Fruit fly (Drosophila melanogaster) whole organism, embryonic: ENCODE results near the gene Pvf2.

Experiments
- Adf1 ChIP-seq: fragments of 200-800 bp; sonication (Bioruptor generic); IDR thresholded peaks from 2 replicates; pipeline ENCODE4 v1.3.6; 2022; ENCODE audit warnings: missing biosample characterization, missing genetic modification characterization
- Atf6 ChIP-seq: fragments of 200-800 bp; sonication (Bioruptor generic); IDR thresholded peaks from 2 replicates; pipeline ENCODE4 v1.3.6; 2022; ENCODE audit warnings: missing biosample characterization, missing genetic modification characterization
- Bgb ChIP-seq: fragments of 200-800 bp; sonication (Bioruptor generic); IDR thresholded peaks from 2 replicates; pipeline ENCODE4 v1.3.6; 2022; ENCODE audit warnings: missing biosample characterization, missing genetic modification characterization; ENCODE audit not compliant: partially characterized antibody
- CG10654 ChIP-seq: fragments of 200-800 bp; sonication (Bioruptor generic); optimal IDR thresholded peaks from 2 replicates; lab custom pipeline; 2016; ENCODE audit warnings: missing biosample characterization, missing genetic modification characterization
- CG10979 ChIP-seq: fragments of 200-800 bp; sonication (Bioruptor generic); optimal IDR thresholded peaks from 2 replicates; lab custom pipeline; 2018; ENCODE audit warnings: missing biosample characterization, mild to moderate bottlenecking, missing genetic modification characterization, moderate library complexity
- CG11723 ChIP-seq: fragments of 200-800 bp; sonication (Bioruptor generic); optimal IDR thresholded peaks from 2 replicates; lab custom pipeline; 2017; ENCODE audit warnings: missing biosample characterization, mild to moderate bottlenecking, missing genetic modification characterization
- CG12219 ChIP-seq: fragments of 200-800 bp; sonication (Bioruptor generic); optimal IDR thresholded peaks from 3 replicates; lab custom pipeline; 2018; ENCODE audit warnings: missing biosample characterization, mild to moderate bottlenecking, missing genetic modification characterization
- CG1233 ChIP-seq: fragments of 200-800 bp; sonication (Bioruptor generic); optimal IDR thresholded peaks from 4 replicates; lab custom pipeline; 2018; ENCODE audit warnings: missing biosample characterization, mild to moderate bottlenecking, missing genetic modification characterization
- CG12744 ChIP-seq: fragments of 200-800 bp; sonication (Bioruptor generic); optimal IDR thresholded peaks from 2 replicates; lab custom pipeline; 2016; ENCODE audit warnings: missing biosample characterization, missing genetic modification characterization
- CG13123 ChIP-seq: fragments of 200-800 bp; sonication (Bioruptor generic); optimal IDR thresholded peaks from 2 replicates; lab custom pipeline; 2016; ENCODE audit warnings: missing biosample characterization, missing genetic modification characterization
- CG14667 ChIP-seq: fragments of 200-800 bp; sonication (Bioruptor generic); IDR thresholded peaks from 2 replicates; pipeline ENCODE4 v1.3.6; 2022; ENCODE audit warnings: missing biosample characterization, missing genetic modification characterization
- CG16815 ChIP-seq: fragments of 200-800 bp; sonication (Bioruptor generic); optimal IDR thresholded peaks from 3 replicates; lab custom pipeline; 2017; ENCODE audit warnings: missing biosample characterization, mild to moderate bottlenecking, missing genetic modification characterization
- CG2116 ChIP-seq: fragments of 200-800 bp; sonication (Bioruptor generic); optimal IDR thresholded peaks from 3 replicates; lab custom pipeline; 2018; ENCODE audit warnings: missing biosample characterization, mild to moderate bottlenecking, missing genetic modification characterization
- CG4617 ChIP-seq: fragments of 200-800 bp; sonication (Bioruptor generic); optimal IDR thresholded peaks from 3 replicates; lab custom pipeline; 2016; ENCODE audit warnings: missing biosample characterization, missing genetic modification characterization, borderline replicate concordance
- CG5180 ChIP-seq: fragments of 200-800 bp; sonication (Bioruptor generic); optimal IDR thresholded peaks from 3 replicates; lab custom pipeline; 2017; ENCODE audit warnings: missing biosample characterization, missing genetic modification characterization, mild to moderate bottlenecking, moderate library complexity, missing genetic modification reagents
- CG6272 ChIP-seq: fragments of 200-800 bp; sonication (Bioruptor generic); IDR thresholded peaks from 2 replicates; pipeline ENCODE4 v1.3.6; 2022; ENCODE audit warnings: missing biosample characterization, missing genetic modification characterization
- CG7839 ChIP-seq: fragments of 200-800 bp; sonication (Bioruptor generic); optimal IDR thresholded peaks from 3 replicates; lab custom pipeline; 2018; ENCODE audit warnings: missing biosample characterization, mild to moderate bottlenecking, missing genetic modification characterization, moderate library complexity
- Chrac-16 ChIP-seq: fragments of 200-800 bp; sonication (Bioruptor generic); optimal IDR thresholded peaks from 3 replicates; lab custom pipeline; 2016; ENCODE audit warnings: missing biosample characterization, missing genetic modification characterization
- Dref ChIP-seq: fragments of 200-800 bp; sonication (Bioruptor generic); IDR thresholded peaks from 2 replicates; pipeline ENCODE4 v1.3.6; 2022; ENCODE audit warnings: missing biosample characterization, missing genetic modification characterization
- Ets65A ChIP-seq: fragments of 200-800 bp; sonication (Bioruptor generic); peaks from one replicate; lab custom pipeline; 2016; ENCODE audit warnings: missing biosample characterization, missing genetic modification characterization
- Hr39 ChIP-seq: fragments of >200 bp; optimal IDR thresholded peaks from 2 replicates; lab custom pipeline; 2017
- Lhr ChIP-seq: fragments of 200-800 bp; sonication (Bioruptor generic); optimal IDR thresholded peaks from 3 replicates; lab custom pipeline; 2017; ENCODE audit warnings: mild to moderate bottlenecking, missing biosample characterization, missing genetic modification reagents, missing genetic modification characterization
- Lpt ChIP-seq: fragments of >200 bp; optimal IDR thresholded peaks from 2 replicates; lab custom pipeline; 2018; ENCODE audit warnings: missing biosample characterization, missing genetic modification characterization
- NC2α ChIP-seq: fragments of 200-800 bp; sonication (Bioruptor generic); optimal IDR thresholded peaks from 2 replicates; lab custom pipeline; 2016; ENCODE audit warnings: missing biosample characterization, missing genetic modification characterization
- NC2β ChIP-seq: fragments of 200-800 bp; sonication (Bioruptor generic); optimal IDR thresholded peaks from 2 replicates; lab custom pipeline; 2016; ENCODE audit warnings: missing biosample characterization, missing genetic modification characterization
- Neu2 ChIP-seq: fragments of 200-800 bp; sonication (Bioruptor generic); optimal IDR thresholded peaks from 3 replicates; lab custom pipeline; 2016; ENCODE audit warnings: missing biosample characterization, missing genetic modification characterization, borderline replicate concordance
- Nf-YC ChIP-seq: fragments of 200-800 bp; optimal IDR thresholded peaks from 3 replicates; lab custom pipeline; 2019; ENCODE audit warnings: missing biosample characterization, mild to moderate bottlenecking, missing genetic modification characterization, moderate library complexity
- Opbp ChIP-seq: fragments of 200-800 bp; sonication (Bioruptor generic); IDR thresholded peaks from 3 replicates; pipeline ENCODE4 v1.3.6; 2022; ENCODE audit warnings: missing biosample characterization, missing genetic modification characterization; ENCODE audit not compliant: partially characterized antibody
- Poxn ChIP-seq: fragments of 200-800 bp; sonication (Bioruptor generic); IDR thresholded peaks from 2 replicates; pipeline ENCODE4 v1.3.6; 2022; ENCODE audit warnings: missing biosample characterization, missing genetic modification characterization
- Sry-β ChIP-seq: fragments of 200-800 bp; sonication (Bioruptor generic); optimal IDR thresholded peaks from 2 replicates; lab custom pipeline; 2018; ENCODE audit warnings: missing biosample characterization, mild to moderate bottlenecking, missing genetic modification characterization, moderate library complexity
- Ssrp ChIP-seq: fragments of 200-800 bp; sonication (Bioruptor generic); optimal IDR thresholded peaks from 2 replicates; lab custom pipeline; 2018; ENCODE audit warnings: missing biosample characterization, mild to moderate bottlenecking, missing genetic modification characterization, moderate library complexity
- aop ChIP-seq: fragments of 200-800 bp; sonication (Bioruptor generic); IDR thresholded peaks from 2 replicates; pipeline ENCODE4 v1.3.6; 2022; ENCODE audit warnings: missing biosample characterization, missing genetic modification characterization
- bcd ChIP-seq: fragments of 200-800 bp; sonication (Bioruptor generic); optimal IDR thresholded peaks from 2 replicates; lab custom pipeline; 2017; ENCODE audit warnings: missing biosample characterization, mild to moderate bottlenecking, missing genetic modification characterization
- br ChIP-seq: fragments of >200 bp; optimal IDR thresholded peaks from 2 replicates; lab custom pipeline; 2017
- da ChIP-seq: fragments of 200-800 bp; sonication (Bioruptor generic); optimal IDR thresholded peaks from 2 replicates; lab custom pipeline; 2016; ENCODE audit warnings: missing biosample characterization, missing genetic modification characterization
- dimm ChIP-seq: fragments of 200-800 bp; sonication (Bioruptor generic); IDR thresholded peaks from 2 replicates; pipeline ENCODE4 v1.3.6; 2022; ENCODE audit warnings: missing biosample characterization, missing genetic modification characterization
- eve ChIP-seq, 2 experiments: fragments of >200 bp; optimal IDR thresholded peaks; 2 replicates each; lab custom pipeline; 2017; ENCODE audit warnings: missing biosample characterization in 2 of 2, missing genetic modification characterization in 2 of 2
- gcm2 ChIP-seq: fragments of 200-800 bp; sonication (Bioruptor generic); optimal IDR thresholded peaks from 2 replicates; lab custom pipeline; 2016; ENCODE audit warnings: missing biosample characterization, missing genetic modification characterization
- ind ChIP-seq: fragments of 200-800 bp; sonication (Bioruptor generic); optimal IDR thresholded peaks from 3 replicates; lab custom pipeline; 2016; ENCODE audit warnings: missing biosample characterization, missing genetic modification characterization
- jing ChIP-seq: fragments of 200-800 bp; sonication (Bioruptor generic); optimal IDR thresholded peaks from 2 replicates; lab custom pipeline; 2018; ENCODE audit warnings: missing biosample characterization, mild to moderate bottlenecking, missing genetic modification characterization
- jumu ChIP-seq: fragments of 200-800 bp; sonication (Bioruptor generic); optimal IDR thresholded peaks from 3 replicates; lab custom pipeline; 2016; ENCODE audit warnings: missing biosample characterization, missing genetic modification characterization
- lab ChIP-seq: fragments of 200-800 bp; sonication (Bioruptor generic); optimal IDR thresholded peaks from 3 replicates; lab custom pipeline; 2017; ENCODE audit warnings: missing biosample characterization, missing genetic modification characterization, mild to moderate bottlenecking, moderate library complexity, missing genetic modification reagents
- lov ChIP-seq, 2 experiments: fragments of 200-800 bp in 1 of 2; fragments of >200 bp in 1 of 2; sonication (Bioruptor generic) in 1 of 2; IDR thresholded peaks in 1 of 2; optimal IDR thresholded peaks in 1 of 2; 2 replicates in 1 of 2; 3 replicates in 1 of 2; pipeline versions ENCODE4 v1.3.6 to Lab custom; 2017 to 2022; ENCODE audit warnings: missing biosample characterization in 1 of 2, missing genetic modification characterization in 1 of 2
- luna ChIP-seq: fragments of 200-800 bp; sonication (Bioruptor generic); optimal IDR thresholded peaks from 2 replicates; lab custom pipeline; 2016; ENCODE audit warnings: missing biosample characterization, missing genetic modification characterization
- nerfin-2 ChIP-seq: fragments of 200-800 bp; sonication (Bioruptor generic); IDR thresholded peaks from 2 replicates; pipeline ENCODE4 v1.3.6; 2022; ENCODE audit warnings: missing biosample characterization, missing genetic modification characterization; ENCODE audit not compliant: partially characterized antibody
- odd ChIP-seq: fragments of 200-800 bp; sonication (Bioruptor generic); optimal IDR thresholded peaks from 2 replicates; lab custom pipeline; 2017; ENCODE audit warnings: missing biosample characterization, mild to moderate bottlenecking, missing genetic modification characterization
- p53 ChIP-seq: fragments of 200-800 bp; sonication (Bioruptor generic); optimal IDR thresholded peaks from 2 replicates; lab custom pipeline; 2016; ENCODE audit warnings: missing biosample characterization, missing genetic modification characterization
- pzg ChIP-seq: fragments of 200-800 bp; sonication (Bioruptor generic); optimal IDR thresholded peaks from 3 replicates; lab custom pipeline; 2018; ENCODE audit warnings: missing biosample characterization, mild to moderate bottlenecking, missing genetic modification characterization, moderate library complexity
- tio ChIP-seq: fragments of 200-800 bp; sonication (Bioruptor generic); optimal IDR thresholded peaks from 2 replicates; lab custom pipeline; 2017; ENCODE audit warnings: missing biosample characterization, missing genetic modification characterization, inconsistent platforms
- toy ChIP-seq: fragments of 200-800 bp; sonication (Bioruptor generic); IDR thresholded peaks from 2 replicates; pipeline ENCODE4 v1.3.6; 2022; ENCODE audit warnings: missing biosample characterization, missing genetic modification characterization
- unc-4 ChIP-seq: fragments of 200-800 bp; sonication (Bioruptor generic); IDR thresholded peaks from 2 replicates; pipeline ENCODE4 v1.3.6; 2022; ENCODE audit warnings: missing biosample characterization, missing genetic modification characterization; ENCODE audit not compliant: partially characterized antibody

The Pvf2 gene

dm6 chr2L:7123695-7124094 lies 39.3 kb upstream of the Pvf2 start (continued):
- TF ChIP-seq unc-4 (GFP tag; lab: Robert Waterston, UW): no peak
- TF ChIP-seq Poxn (GFP tag; lab: Robert Waterston, UW): no peak
- TF ChIP-seq Nf-YC (tag; lab: Kevin White, UChicago): no peak
- peak; percentile 36 for TF ChIP-seq CG2116 (GFP tag; lab: Kevin White, UChicago)
- TF ChIP-seq Sry-β: peak; percentile 47
- peak; percentile 34 for TF ChIP-seq gcm2 (GFP tag; lab: Kevin White, UChicago)
- no peak for TF ChIP-seq pzg (GFP tag; lab: Kevin White, UChicago)
- TF ChIP-seq CG13123 (GFP tag; lab: Kevin White, UChicago): peak; percentile 61
- TF ChIP-seq aop: peak; percentile 54; the same call in 1 of the 2 replicates
- TF ChIP-seq nerfin-2 (GFP tag; lab: Robert Waterston, UW): no peak
- TF ChIP-seq ind: peak; percentile 74
- TF ChIP-seq Lpt: no peak
- peak; percentile 39 for TF ChIP-seq CG12744 (GFP tag; lab: Kevin White, UChicago)
- TF ChIP-seq CG12219 (GFP tag; lab: Kevin White, UChicago): peak; percentile 68
- peak; percentile 71 for TF ChIP-seq CG10654 (GFP tag; lab: Kevin White, UChicago)
- no peak for TF ChIP-seq luna
- peak; percentile 65 for TF ChIP-seq CG1233 (GFP tag; lab: Kevin White, UChicago)
- peak; percentile 52 for TF ChIP-seq CG11723 (GFP tag; lab: Kevin White, UChicago)
- peak; percentile 92 for TF ChIP-seq CG10979 (tag; lab: Kevin White, UChicago)
- peak; percentile 11 for TF ChIP-seq da
- TF ChIP-seq bcd: peak; percentile 67
- TF ChIP-seq eve (GFP tag; optimal IDR thresholded peaks at IDR 0.05; lab: Kevin White, UChicago): peak in 1 of 2 experiments; percentile 86
- peak; percentile 73 for TF ChIP-seq jing (GFP tag; lab: Kevin White, UChicago)
- TF ChIP-seq Ssrp (tag; lab: Kevin White, UChicago): peak; percentile 79
- TF ChIP-seq NC2β (GFP tag; lab: Kevin White, UChicago): peak; percentile 85
- peak; percentile 84 for TF ChIP-seq CG16815
- no peak for TF ChIP-seq Adf1 (GFP tag; lab: Robert Waterston, UW)
- peak; percentile 84 for TF ChIP-seq CG7839 (tag; lab: Kevin White, UChicago)
- no peak for TF ChIP-seq Hr39 (lab: Kevin White, UChicago)
- no peak for TF ChIP-seq Opbp (GFP tag; lab: Robert Waterston, UW)
- no peak for TF ChIP-seq br (lab: Kevin White, UChicago)
- TF ChIP-seq p53 (GFP tag; lab: Kevin White, UChicago): peak; percentile 37
- TF ChIP-seq Chrac-16 (GFP tag; lab: Kevin White, UChicago): peak; percentile 81
- TF ChIP-seq tio (GFP tag; lab: Kevin White, UChicago): peak; percentile 74
- no peak; the same call in 1 of the 2 replicates for TF ChIP-seq CG6272
- no peak for TF ChIP-seq Neu2 (GFP tag; lab: Kevin White, UChicago)
- TF ChIP-seq CG5180 (GFP tag; lab: Kevin White, UChicago): peak; percentile 36
- TF ChIP-seq CG4617: peak; percentile 55
- TF ChIP-seq dimm (GFP tag; lab: Robert Waterston, UW): peak; percentile 49; the same call in 1 of the 2 replicates
- TF ChIP-seq Dref (GFP tag; lab: Robert Waterston, UW): no peak
- TF ChIP-seq jumu (GFP tag; lab: Kevin White, UChicago): peak; percentile 81
- TF ChIP-seq CG14667 (GFP tag; lab: Robert Waterston, UW): peak; percentile 74
- no peak for TF ChIP-seq Atf6 (GFP tag; lab: Robert Waterston, UW)
- peak; percentile 62 for TF ChIP-seq Lhr
- TF ChIP-seq Bgb (GFP tag; lab: Robert Waterston, UW): no peak
- TF ChIP-seq odd: no peak
- peak; percentile 97 for TF ChIP-seq Ets65A (GFP tag; lab: Kevin White, UChicago)
- 0 out of 2 replicates have a peak, but pooled peaks have one; percentile 36 for TF ChIP-seq toy (GFP tag; lab: Robert Waterston, UW)
- TF ChIP-seq NC2α (GFP tag; lab: Kevin White, UChicago): peak; percentile 61
- no peak for TF ChIP-seq lov (optimal IDR thresholded peaks at IDR 0.05; lab: Kevin White, UChicago)
- TF ChIP-seq lov (GFP tag; IDR thresholded peaks at IDR 0.05; lab: Robert Waterston, UW): peak; percentile 91
- TF ChIP-seq lab: peak; percentile 66
